Worm (Caenorhabditis elegans) whole organism, L1 larva: ENCODE data around the gene nhl-2.

Experiments
- ceh-88 ChIP-seq: fragments of 200-800 bp; sonication (Bioruptor generic); IDR thresholded peaks from 2 replicates; pipeline ENCODE4 v1.3.6; 2022; ENCODE audit warnings: missing genetic modification characterization, missing compliant biosample characterization
- ces-1 ChIP-seq: fragments of 150-350 bp; optimal IDR thresholded peaks from 2 replicates; lab custom pipeline; 2014; ENCODE audit warnings: missing biosample characterization, missing genetic modification reagents, missing genetic modification characterization
- lin-13 ChIP-seq: fragments of 150-350 bp; optimal IDR thresholded peaks from 2 replicates; lab custom pipeline; 2014; ENCODE audit warnings: missing biosample characterization, missing genetic modification reagents, missing genetic modification characterization
- nhr-237 ChIP-seq: fragments of 150-350 bp; optimal IDR thresholded peaks from 2 replicates; lab custom pipeline; 2014; ENCODE audit warnings: missing biosample characterization, missing genetic modification characterization
- unc-62 ChIP-seq: fragments of 150-350 bp; optimal IDR thresholded peaks from 2 replicates; lab custom pipeline; 2014; ENCODE audit warnings: missing biosample characterization, missing genetic modification reagents, missing genetic modification characterization

DNA sequence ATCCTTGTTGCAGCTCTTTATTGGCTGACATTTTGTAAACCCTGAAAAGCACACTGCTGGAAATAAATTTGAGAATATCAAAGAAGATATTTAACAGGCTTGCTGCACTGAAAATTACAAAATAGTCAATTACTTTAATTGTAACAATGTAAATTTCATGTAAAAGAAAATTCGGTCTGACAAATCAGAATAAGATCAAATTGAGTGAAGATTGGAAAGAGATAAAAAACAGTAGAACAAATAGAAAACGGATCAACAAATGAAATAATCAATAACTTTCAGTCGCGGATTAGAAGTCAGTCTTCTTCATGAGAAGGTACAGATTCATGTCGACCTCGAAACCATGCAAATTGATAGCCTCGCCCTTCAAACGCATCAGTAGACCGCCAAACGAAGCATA lies 18.2 kb upstream of the nhl-2 start, which contains the start of gene rars-1:
- TF ChIP-seq ceh-88 (GFP tag; lab: Robert Waterston, UW) (no peak), ces-1 (GFP tag; lab: Kevin White, UChicago) (no peak), nhr-237 (tag; lab: Kevin White, UChicago) (no peak), unc-62 (GFP tag; lab: Kevin White, UChicago) (no peak), lin-13 (no peak)
